Fruit fly (Drosophila melanogaster): ENCODE measurements around the gene CG14314.

CG14314 gene

dm6 chr3R:18243718-18244170 lies 27.8 kb downstream of the CG14314 start (continued):
- TF ChIP-seq CG13296 (GFP tag; optimal IDR thresholded peaks at IDR 0.05) (no peak), ase (GFP tag; IDR thresholded peaks at IDR 0.05) (no peak), mirr (GFP tag; optimal IDR thresholded peaks at IDR 0.05) (peak; percentile 49), CG33213 (GFP tag; optimal IDR thresholded peaks at IDR 0.05) (peak; percentile 10), stc (GFP tag; IDR thresholded peaks at IDR 0.05) (no peak), hth (optimal IDR thresholded peaks at IDR 0.05) (no peak), CG2129 (GFP tag; IDR thresholded peaks at IDR 0.05; ENCODE audit: partially characterized antibody) (no peak), aop (GFP tag; IDR thresholded peaks at IDR 0.05) (no peak), zf30C (GFP tag; optimal IDR thresholded peaks at IDR 0.05) (no peak), CG7556 (GFP tag; optimal IDR thresholded peaks at IDR 0.05) (no peak), CG9437 (GFP tag; optimal IDR thresholded peaks at IDR 0.05) (no peak), CG7372 (GFP tag; IDR thresholded peaks at IDR 0.05) (no peak), Max (GFP tag; optimal IDR thresholded peaks at IDR 0.05) (no peak), ftz-f1 (GFP tag; optimal IDR thresholded peaks at IDR 0.05) (no peak), bcd (GFP tag; optimal IDR thresholded peaks at IDR 0.05) (no peak), CTCF (GFP tag; optimal IDR thresholded peaks at IDR 0.05) (no peak), bigmax (GFP tag; optimal IDR thresholded peaks at IDR 0.05) (no peak), Drgx (GFP tag; IDR thresholded peaks at IDR 0.05) (peak; percentile 46), Side (GFP tag; optimal IDR thresholded peaks at IDR 0.05) (no peak), Aef1 (GFP tag; IDR thresholded peaks at IDR 0.05) (no peak), gfzf (GFP tag; optimal IDR thresholded peaks at IDR 0.05) (no peak), CrebB (tag; optimal IDR thresholded peaks at IDR 0.05) (peak; percentile 11), onecut (GFP tag; IDR thresholded peaks at IDR 0.05) (peak; percentile 100), D19B (GFP tag; optimal IDR thresholded peaks at IDR 0.05) (peak; percentile 6), CG2712 (tag; optimal IDR thresholded peaks at IDR 0.05) (no peak), ttk (GFP tag; IDR thresholded peaks at IDR 0.05) (no peak), CG12769 (tag; optimal IDR thresholded peaks at IDR 0.05) (no peak), Fer3 (tag; optimal IDR thresholded peaks at IDR 0.05) (no peak), kay (GFP tag; optimal IDR thresholded peaks at IDR 0.05) (peak; percentile 70), Ets97D (GFP tag; optimal IDR thresholded peaks at IDR 0.05) (no peak), maf-S (GFP tag; optimal IDR thresholded peaks at IDR 0.05) (peak; percentile 13), CG13624 (GFP tag; optimal IDR thresholded peaks at IDR 0.05) (no peak), gsb-n (tag; optimal IDR thresholded peaks at IDR 0.05) (no peak), klu (GFP tag; IDR thresholded peaks at IDR 0.05) (no peak), CG3838 (GFP tag; optimal IDR thresholded peaks at IDR 0.05) (no peak), CG6854 (GFP tag; optimal IDR thresholded peaks at IDR 0.05) (peak; percentile 27), slou (GFP tag; optimal IDR thresholded peaks at IDR 0.05) (no peak), CG9797 (GFP tag; optimal IDR thresholded peaks at IDR 0.05) (no peak), CG1792 (GFP tag; optimal IDR thresholded peaks at IDR 0.05) (no peak), pita (GFP tag; optimal IDR thresholded peaks at IDR 0.05) (no peak), Bteb2 (GFP tag; optimal IDR thresholded peaks at IDR 0.05) (no peak), CG9876 (GFP tag; optimal IDR thresholded peaks at IDR 0.05) (no peak), CG8290 (GFP tag; optimal IDR thresholded peaks at IDR 0.05) (no peak), CG8290 (tag; optimal IDR thresholded peaks at IDR 0.05) (peak in 1 of 2 experiments; percentile 16), her (GFP tag; optimal IDR thresholded peaks at IDR 0.05) (no peak), hbn (GFP tag; IDR thresholded peaks at IDR 0.05; ENCODE audit: partially characterized antibody) (no peak), Hmx (GFP tag; optimal IDR thresholded peaks at IDR 0.05) (no peak), Nf-YC (tag; optimal IDR thresholded peaks at IDR 0.05) (no peak), CG18764 (GFP tag; optimal IDR thresholded peaks at IDR 0.05) (no peak), Sin3A (optimal IDR thresholded peaks at IDR 0.05) (no peak), p53 (GFP tag; optimal IDR thresholded peaks at IDR 0.05) (no peak), slbo (GFP tag; IDR thresholded peaks at IDR 0.05) (peak; percentile 33), CG11504 (tag; optimal IDR thresholded peaks at IDR 0.05) (no peak), CG1529 (GFP tag; optimal IDR thresholded peaks at IDR 0.05) (no peak), Dbx (GFP tag; IDR thresholded peaks at IDR 0.05) (peak; percentile 49; the same call in 1 of the 3 replicates)

All from whole organism, embryonic.